ENCODE assay signal across 2 fruit fly cellular contexts in genomic region chr3L:19289411-19289810, dm6.
TF ChIP-seq lines count a peak whose summit lies in the region.

No protein-coding gene starts in this region.

- no peak for TF ChIP-seq CTCF in whole organism, embryonic (GFP tag; optimal IDR thresholded peaks at IDR 0.05; lab: Kevin White, UChicago)

TF ChIP-seq in whole organism, embryonic, 481 proteins besides CTCF, POLR2A, EP300 and RAD21 (continues in another document):
- TF ChIP-seq Atf6 (GFP tag; IDR thresholded peaks at IDR 0.05; lab: Robert Waterston, UW): 0 out of 2 replicates have a peak, but pooled peaks have one; percentile 24
- TF ChIP-seq CG8944 (GFP tag; optimal IDR thresholded peaks at IDR 0.05; lab: Kevin White, UChicago): no peak
- TF ChIP-seq pb (GFP tag; optimal IDR thresholded peaks at IDR 0.05; lab: Kevin White, UChicago): no peak
- TF ChIP-seq CG13123 (GFP tag; optimal IDR thresholded peaks at IDR 0.05; lab: Kevin White, UChicago): no peak
- TF ChIP-seq CG2129 (GFP tag; IDR thresholded peaks at IDR 0.05; lab: Robert Waterston, UW; ENCODE audit: partially characterized antibody): no peak
- TF ChIP-seq CG13296 (GFP tag; optimal IDR thresholded peaks at IDR 0.05; lab: Kevin White, UChicago): no peak
- TF ChIP-seq MTF-1 (GFP tag; optimal IDR thresholded peaks at IDR 0.05; lab: Kevin White, UChicago; ENCODE audit: borderline replicate concordance): no peak
- TF ChIP-seq Pdp1 (GFP tag; optimal IDR thresholded peaks at IDR 0.05; lab: Kevin White, UChicago): peak in 1 of 2 experiments; percentile 2
- no peak for TF ChIP-seq CG1602 (GFP tag; optimal IDR thresholded peaks at IDR 0.05; lab: Kevin White, UChicago)
- no peak for TF ChIP-seq ac (GFP tag; optimal IDR thresholded peaks at IDR 0.05; lab: Kevin White, UChicago)
- TF ChIP-seq ato (GFP tag; IDR thresholded peaks at IDR 0.05; lab: Robert Waterston, UW; ENCODE audit: partially characterized antibody): no peak
- no peak for TF ChIP-seq CG33557 (GFP tag; optimal IDR thresholded peaks at IDR 0.05; lab: Kevin White, UChicago)
- no peak for TF ChIP-seq CG7271 (tag; optimal IDR thresholded peaks at IDR 0.05; lab: Kevin White, UChicago)
- TF ChIP-seq grn (GFP tag; optimal IDR thresholded peaks at IDR 0.05; lab: Kevin White, UChicago): peak; percentile 84
- TF ChIP-seq Doc3 (GFP tag; IDR thresholded peaks at IDR 0.05; lab: Robert Waterston, UW; ENCODE audit: partially characterized antibody): no peak
- TF ChIP-seq repo (GFP tag; optimal IDR thresholded peaks at IDR 0.05; lab: Kevin White, UChicago): no peak
- TF ChIP-seq CG13287 (GFP tag; IDR thresholded peaks at IDR 0.05; lab: Robert Waterston, UW; ENCODE audit: partially characterized antibody): no peak
- no peak for TF ChIP-seq MBD-R2 (GFP tag; IDR thresholded peaks at IDR 0.05; lab: Robert Waterston, UW)
- peak; percentile 4 for TF ChIP-seq lab (GFP tag; optimal IDR thresholded peaks at IDR 0.05; lab: Kevin White, UChicago)
- TF ChIP-seq fd102C (GFP tag; optimal IDR thresholded peaks at IDR 0.05; lab: Kevin White, UChicago): no peak
- TF ChIP-seq CG14710 (tag; optimal IDR thresholded peaks at IDR 0.05; lab: Kevin White, UChicago): no peak
- TF ChIP-seq CG18619 (GFP tag; optimal IDR thresholded peaks at IDR 0.05; lab: Kevin White, UChicago): no peak
- no peak for TF ChIP-seq CG9876 (GFP tag; optimal IDR thresholded peaks at IDR 0.05; lab: Kevin White, UChicago)
- peak; percentile 95 for TF ChIP-seq mirr (GFP tag; optimal IDR thresholded peaks at IDR 0.05; lab: Kevin White, UChicago)
- no peak for TF ChIP-seq CG9797 (GFP tag; optimal IDR thresholded peaks at IDR 0.05; lab: Kevin White, UChicago)
- TF ChIP-seq HmgD (GFP tag; optimal IDR thresholded peaks at IDR 0.05; lab: Kevin White, UChicago): no peak
- TF ChIP-seq BtbVII (GFP tag; optimal IDR thresholded peaks at IDR 0.05; lab: Kevin White, UChicago): no peak
- TF ChIP-seq Mad (GFP tag; optimal IDR thresholded peaks at IDR 0.05; lab: Kevin White, UChicago): no peak
- TF ChIP-seq ftz-f1 (GFP tag; optimal IDR thresholded peaks at IDR 0.05; lab: Kevin White, UChicago): no peak
- TF ChIP-seq crc (GFP tag; optimal IDR thresholded peaks at IDR 0.05; lab: Kevin White, UChicago): no peak
- TF ChIP-seq NFAT (GFP tag; IDR thresholded peaks at IDR 0.05; lab: Robert Waterston, UW): no peak
- TF ChIP-seq GATAe (GFP tag; conservative IDR thresholded peaks at IDR 0.05; lab: Robert Waterston, UW): peak; percentile 37; the same call in 1 of the 2 replicates
- TF ChIP-seq CG12299 (tag; optimal IDR thresholded peaks at IDR 0.05; lab: Kevin White, UChicago): no peak
- TF ChIP-seq sug (tag; optimal IDR thresholded peaks at IDR 0.05; lab: Kevin White, UChicago): peak; percentile 85
- TF ChIP-seq hb (GFP tag; IDR thresholded peaks at IDR 0.05; lab: Robert Waterston, UW; ENCODE audit: partially characterized antibody): no peak
- no peak for TF ChIP-seq CG8765 (GFP tag; IDR thresholded peaks at IDR 0.05; lab: Robert Waterston, UW)
- TF ChIP-seq vfl (GFP tag; optimal IDR thresholded peaks at IDR 0.05; lab: Kevin White, UChicago): no peak
- no peak for TF ChIP-seq Dip2 (GFP tag; IDR thresholded peaks at IDR 0.05; lab: Robert Waterston, UW)
- TF ChIP-seq oc (tag; optimal IDR thresholded peaks at IDR 0.05; lab: Kevin White, UChicago): no peak
- no peak for TF ChIP-seq CrebB (tag; optimal IDR thresholded peaks at IDR 0.05; lab: Kevin White, UChicago)
- TF ChIP-seq CG13775 (GFP tag; optimal IDR thresholded peaks at IDR 0.05; lab: Kevin White, UChicago): no peak
- no peak for TF ChIP-seq peb (GFP tag; IDR thresholded peaks at IDR 0.05; lab: Robert Waterston, UW)
- no peak for TF ChIP-seq CG31224 (GFP tag; IDR thresholded peaks at IDR 0.05; lab: Robert Waterston, UW)
- no peak for TF ChIP-seq tup (GFP tag; optimal IDR thresholded peaks at IDR 0.05; lab: Kevin White, UChicago)
- no peak for TF ChIP-seq CG8359 (GFP tag; optimal IDR thresholded peaks at IDR 0.05; lab: Kevin White, UChicago; ENCODE audit: borderline replicate concordance)
- TF ChIP-seq CG3995 (GFP tag; optimal IDR thresholded peaks at IDR 0.05; lab: Kevin White, UChicago): no peak

TF ChIP-seq in whole organism, prepupa, 60 proteins besides CTCF, POLR2A, EP300 and RAD21:
- TF ChIP-seq salr (GFP tag; optimal IDR thresholded peaks at IDR 0.05; lab: Kevin White, UChicago) (no peak), svp (GFP tag; lab: Kevin White, UChicago) (peak; percentile 52)
